Fruit fly (Drosophila melanogaster): ENCODE measurements around the gene CG8478.

DNA sequence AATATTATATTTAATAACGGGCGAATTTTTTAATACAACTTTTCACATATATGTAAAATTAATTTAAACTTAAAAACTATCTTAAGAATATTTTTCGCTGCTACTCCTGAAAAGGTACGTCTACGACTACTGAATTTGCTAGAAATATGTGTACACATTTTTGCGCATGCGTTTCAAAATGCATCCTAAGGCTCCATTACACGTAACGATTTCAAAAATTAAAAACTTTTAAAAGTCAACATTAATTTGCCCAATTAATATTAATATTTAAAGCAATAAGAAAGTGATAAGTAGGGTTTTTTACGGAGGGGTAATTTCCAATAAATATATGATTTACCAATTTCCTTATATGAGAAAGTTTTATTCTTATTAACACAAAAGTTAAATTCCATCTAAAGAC, 32.7 kb upstream of the CG8478 start, which contains the start of gene FoxP:
- TF ChIP-seq CG4496 (GFP tag; IDR thresholded peaks at IDR 0.05) (no peak), CG8301 (tag; optimal IDR thresholded peaks at IDR 0.05) (no peak), fd96Ca (GFP tag; IDR thresholded peaks at IDR 0.05) (no peak), CG32121 (GFP tag; IDR thresholded peaks at IDR 0.05) (no peak), CG13204 (GFP tag; optimal IDR thresholded peaks at IDR 0.05) (no peak), CG34367 (tag; optimal IDR thresholded peaks at IDR 0.05) (no peak), CG17806 (tag; optimal IDR thresholded peaks at IDR 0.05) (no peak), CG12605 (GFP tag; IDR thresholded peaks at IDR 0.05) (no peak), Snoo (tag; optimal IDR thresholded peaks at IDR 0.05) (no peak), CG14655 (GFP tag; optimal IDR thresholded peaks at IDR 0.05) (no peak), CG8159 (tag; optimal IDR thresholded peaks at IDR 0.05) (no peak), Pif1B (GFP tag; optimal IDR thresholded peaks at IDR 0.05) (no peak)
